Worm (Caenorhabditis elegans) whole organism, midembryonic: ENCODE measurements around the gene F31A3.3.

ENCODE experiments used
- T22C8.4 ChIP-seq: fragments of 200-800 bp; sonication (Bioruptor generic); IDR thresholded peaks from 2 replicates; pipeline ENCODE4 v1.3.6; 2022; ENCODE audit warnings: missing genetic modification characterization, missing compliant biosample characterization
- cog-1 ChIP-seq: sonication (generic microtip); optimal IDR thresholded peaks from 2 replicates; lab custom pipeline; 2016; ENCODE audit warnings: missing genetic modification characterization, missing compliant biosample characterization
- flt-1 ChIP-seq: fragments of 200-800 bp; sonication (Bioruptor generic); IDR thresholded peaks from 2 replicates; pipeline ENCODE4 v1.3.6; 2022; ENCODE audit warnings: missing genetic modification characterization, missing compliant biosample characterization
- klf-2 ChIP-seq: fragments of 200-800 bp; sonication (Bioruptor generic); conservative IDR thresholded peaks from 2 replicates; pipeline ENCODE4 v1.3.6; 2022; ENCODE audit warnings: missing genetic modification reagents, missing genetic modification characterization, missing compliant biosample characterization
- med-1 ChIP-seq: sonication (generic microtip); optimal IDR thresholded peaks from 2 replicates; lab custom pipeline; 2017; ENCODE audit warnings: missing genetic modification characterization, mild to moderate bottlenecking, missing compliant biosample characterization, antibody characterized with exemption, missing genetic modification reagents; ENCODE audit not compliant: insufficient read depth
- ref-1 ChIP-seq: fragments of 200-800 bp; sonication (Bioruptor generic); conservative IDR thresholded peaks from 2 replicates; pipeline ENCODE4 v1.3.6; 2022; ENCODE audit warnings: missing genetic modification reagents, missing genetic modification characterization, missing compliant biosample characterization
- tab-1 ChIP-seq: fragments of 200-800 bp; sonication (Bioruptor generic); IDR thresholded peaks from 2 replicates; pipeline ENCODE4 v1.3.6; 2022; ENCODE audit warnings: missing genetic modification characterization, missing compliant biosample characterization
- ztf-23 ChIP-seq: fragments of 200-800 bp; sonication (Bioruptor generic); IDR thresholded peaks from 2 replicates; pipeline ENCODE4 v1.3.6; 2022; ENCODE audit warnings: missing genetic modification reagents, missing genetic modification characterization, missing compliant biosample characterization
- ztf-29 ChIP-seq: fragments of 200-800 bp; sonication (Bioruptor generic); IDR thresholded peaks from 2 replicates; pipeline ENCODE4 v1.3.6; 2022; ENCODE audit warnings: missing genetic modification reagents, missing genetic modification characterization, missing compliant biosample characterization

F31A3.3 gene

ce11 chrX:17516461-17516860 lies 17.4 kb downstream of the F31A3.3 start:
- TF ChIP-seq klf-2 (GFP tag; lab: Robert Waterston, UW) (no peak), med-1 (GFP tag; lab: Kevin White, UChicago) (no peak), tab-1 (GFP tag; lab: Robert Waterston, UW) (no peak), flt-1 (GFP tag; lab: Robert Waterston, UW) (no peak), ztf-23 (no peak), cog-1 (no peak), ztf-29 (GFP tag; lab: Robert Waterston, UW) (no peak), T22C8.4 (GFP tag; lab: Robert Waterston, UW) (no peak), ref-1 (GFP tag; lab: Robert Waterston, UW) (no peak)

ce11 chrX:17515207-17515902 lies 18.5 kb downstream of the F31A3.3 start:
- no peak for TF ChIP-seq ref-1 (GFP tag; lab: Robert Waterston, UW)
- no peak for TF ChIP-seq flt-1 (GFP tag; lab: Robert Waterston, UW)
- no peak for TF ChIP-seq tab-1 (GFP tag; lab: Robert Waterston, UW)
- no peak for TF ChIP-seq ztf-29 (GFP tag; lab: Robert Waterston, UW)
- TF ChIP-seq klf-2 (GFP tag; lab: Robert Waterston, UW) = no peak
- TF ChIP-seq ztf-23 = no peak
- TF ChIP-seq cog-1 = no peak
- no peak for TF ChIP-seq med-1 (GFP tag; lab: Kevin White, UChicago)
- no peak for TF ChIP-seq T22C8.4 (GFP tag; lab: Robert Waterston, UW)

- TF ChIP-seq ztf-23 (0 out of 2 replicates have a peak, but pooled peaks have one; percentile 42), flt-1 (GFP tag; lab: Robert Waterston, UW) (no peak), tab-1 (GFP tag; lab: Robert Waterston, UW) (no peak)
Measured at ce11 chrX:17514422-17514821, 19.4 kb downstream of the F31A3.3 start.

- TF ChIP-seq cog-1 = peak; percentile 89
- 0 out of 2 replicates have a peak, but pooled peaks have one; percentile 42 for TF ChIP-seq tab-1 (GFP tag; lab: Robert Waterston, UW)
- peak; percentile 66 for TF ChIP-seq T22C8.4 (GFP tag; lab: Robert Waterston, UW)
- TF ChIP-seq ztf-29 (GFP tag; lab: Robert Waterston, UW) = no peak; the same call in 1 of the 2 replicates
Measured at ce11 chrX:17513507-17514113, 20.3 kb downstream of the F31A3.3 start, which contains the start of gene nhr-1. TSS of gene nhr-1 (plus strand) at chrX:17514063.

- TF ChIP-seq med-1 (GFP tag; lab: Kevin White, UChicago) (no peak), T22C8.4 (GFP tag; lab: Robert Waterston, UW) (no peak), tab-1 (GFP tag; lab: Robert Waterston, UW) (no peak), klf-2 (GFP tag; lab: Robert Waterston, UW) (no peak), flt-1 (GFP tag; lab: Robert Waterston, UW) (no peak), ztf-29 (GFP tag; lab: Robert Waterston, UW) (no peak), ztf-23 (no peak), ref-1 (GFP tag; lab: Robert Waterston, UW) (no peak), cog-1 (no peak)
Measured at ce11 chrX:17510523-17510922, 23.3 kb downstream of the F31A3.3 start.

ce11 chrX:17509048-17509776 lies 24.7 kb downstream of the F31A3.3 start:
- TF ChIP-seq flt-1 (GFP tag; lab: Robert Waterston, UW) = no peak

ce11 chrX:17508137-17508536 lies 25.7 kb downstream of the F31A3.3 start:
- TF ChIP-seq klf-2 (GFP tag; lab: Robert Waterston, UW) (no peak), ref-1 (GFP tag; lab: Robert Waterston, UW) (no peak), ztf-23 (no peak), T22C8.4 (GFP tag; lab: Robert Waterston, UW) (no peak), med-1 (GFP tag; lab: Kevin White, UChicago) (no peak), flt-1 (GFP tag; lab: Robert Waterston, UW) (no peak), ztf-29 (GFP tag; lab: Robert Waterston, UW) (no peak), tab-1 (GFP tag; lab: Robert Waterston, UW) (no peak), cog-1 (no peak)

ce11 chrX:17505547-17506181 lies 28.2 kb downstream of the F31A3.3 start:
- peak; percentile 51 for TF ChIP-seq cog-1
- no peak for TF ChIP-seq tab-1 (GFP tag; lab: Robert Waterston, UW)

ce11 chrX:17504447-17504846 lies 29.4 kb downstream of the F31A3.3 start:
- no peak for TF ChIP-seq med-1 (GFP tag; lab: Kevin White, UChicago)

ce11 chrX:17502246-17502645 lies 31.6 kb downstream of the F31A3.3 start:
- TF ChIP-seq flt-1 (GFP tag; lab: Robert Waterston, UW) (no peak), ref-1 (GFP tag; lab: Robert Waterston, UW) (no peak), ztf-29 (GFP tag; lab: Robert Waterston, UW) (no peak), T22C8.4 (GFP tag; lab: Robert Waterston, UW) (no peak), klf-2 (GFP tag; lab: Robert Waterston, UW) (no peak), ztf-23 (no peak), med-1 (GFP tag; lab: Kevin White, UChicago) (no peak), cog-1 (no peak), tab-1 (GFP tag; lab: Robert Waterston, UW) (no peak)
